Worm (Caenorhabditis elegans) whole organism, L1 larva: ENCODE data around the gene Y57A10C.9.
A peak's percentile ranks its signal among the peaks of the same experiment; 100 is the strongest.

Experiments used
- aly-2 ChIP-seq: fragments of 150-350 bp; optimal IDR thresholded peaks from 2 replicates; lab custom pipeline; 2014; ENCODE audit warnings: missing biosample characterization, missing genetic modification characterization
- ceh-8 ChIP-seq: fragments of 200-800 bp; sonication (Bioruptor generic); optimal IDR thresholded peaks from 2 replicates; lab custom pipeline; 2018; ENCODE audit warnings: mild to moderate bottlenecking, missing genetic modification characterization, moderate library complexity, missing compliant biosample characterization
- efl-1 ChIP-seq, 4 experiments: fragments of 150-350 bp; optimal IDR thresholded peaks in 3 of 4; peaks in 1 of 4; 1 replicate in 1 of 4; 2 replicates in 3 of 4; lab custom pipeline; 2014; ENCODE audit warnings: missing biosample characterization in 2 of 4, missing genetic modification characterization in 2 of 4, missing genetic modification reagents in 2 of 4
- egl-27 ChIP-seq, 2 experiments: fragments of 150-350 bp in 1 of 2; sonication (generic microtip); optimal IDR thresholded peaks; 3 replicates each; lab custom pipeline; 2017 to 2018; ENCODE audit warnings: missing biosample characterization in 2 of 2, missing genetic modification characterization in 2 of 2, missing genetic modification reagents in 2 of 2
- fkh-8 ChIP-seq: sonication (generic microtip); optimal IDR thresholded peaks from 2 replicates; lab custom pipeline; 2016; ENCODE audit warnings: mild to moderate bottlenecking, missing genetic modification characterization, missing compliant biosample characterization
- hlh-4 ChIP-seq: sonication (generic microtip); optimal IDR thresholded peaks from 2 replicates; lab custom pipeline; 2016; ENCODE audit warnings: mild to moderate bottlenecking, missing genetic modification characterization, missing compliant biosample characterization
- hpl-2 ChIP-seq: fragments of 150-350 bp; optimal IDR thresholded peaks from 2 replicates; lab custom pipeline; 2014; ENCODE audit warnings: missing biosample characterization, missing genetic modification reagents, missing genetic modification characterization
- isw-1 ChIP-seq: fragments of 200-800 bp; sonication (Bioruptor generic); IDR thresholded peaks from 2 replicates; pipeline ENCODE4 v1.3.6; 2022; ENCODE audit warnings: missing genetic modification characterization, missing compliant biosample characterization
- jun-1 ChIP-seq: fragments of 150-350 bp; optimal IDR thresholded peaks from 2 replicates; lab custom pipeline; 2014; ENCODE audit warnings: missing biosample characterization, missing genetic modification reagents, missing genetic modification characterization
- lin-15B ChIP-seq: fragments of 150-350 bp; sonication (generic microtip); optimal IDR thresholded peaks from 3 replicates; lab custom pipeline; 2014; ENCODE audit warnings: missing biosample characterization, missing genetic modification characterization
- lir-3 ChIP-seq: sonication (generic microtip); optimal IDR thresholded peaks from 2 replicates; lab custom pipeline; 2016; ENCODE audit warnings: mild to moderate bottlenecking, missing genetic modification characterization, moderate library complexity, missing compliant biosample characterization; ENCODE audit not compliant: poor library complexity
- lsy-2 ChIP-seq, 2 experiments: fragments of 150-350 bp; optimal IDR thresholded peaks; 2 replicates each; lab custom pipeline; 2014; ENCODE audit warnings: missing biosample characterization in 2 of 2, missing genetic modification characterization in 2 of 2
- mdl-1 ChIP-seq, 2 experiments: fragments of 150-350 bp; optimal IDR thresholded peaks; 2 replicates each; lab custom pipeline; 2014 to 2017; ENCODE audit warnings: missing biosample characterization in 2 of 2, missing genetic modification characterization in 2 of 2, inconsistent platforms in 1 of 2
- mep-1 ChIP-seq: fragments of 150-350 bp; optimal IDR thresholded peaks from 2 replicates; lab custom pipeline; 2014; ENCODE audit warnings: missing biosample characterization, missing genetic modification characterization
- nhr-11 ChIP-seq: fragments of 150-350 bp; optimal IDR thresholded peaks from 2 replicates; lab custom pipeline; 2014; ENCODE audit warnings: missing biosample characterization, missing genetic modification characterization
- nhr-19 ChIP-seq: fragments of 200-800 bp; sonication (Bioruptor generic); conservative IDR thresholded peaks from 2 replicates; pipeline ENCODE4 v1.3.6; 2022; ENCODE audit warnings: missing genetic modification characterization, missing compliant biosample characterization
- nhr-28 ChIP-seq: fragments of 150-350 bp; optimal IDR thresholded peaks from 2 replicates; lab custom pipeline; 2014; ENCODE audit warnings: missing biosample characterization, missing genetic modification characterization
- nhr-47 ChIP-seq: sonication (generic microtip); optimal IDR thresholded peaks from 2 replicates; lab custom pipeline; 2016; ENCODE audit warnings: mild to moderate bottlenecking, missing genetic modification characterization, moderate library complexity, missing compliant biosample characterization
- nhr-71 ChIP-seq: sonication (generic microtip); optimal IDR thresholded peaks from 2 replicates; lab custom pipeline; 2016; ENCODE audit warnings: mild to moderate bottlenecking, missing genetic modification characterization, moderate library complexity, missing compliant biosample characterization
- nhr-85 ChIP-seq: sonication (generic microtip); peaks from one replicate; lab custom pipeline; 2016; ENCODE audit warnings: missing genetic modification characterization, inconsistent platforms, missing compliant biosample characterization
- pag-3 ChIP-seq: sonication (generic microtip); optimal IDR thresholded peaks from 2 replicates; lab custom pipeline; 2017; ENCODE audit warnings: missing genetic modification characterization, mild to moderate bottlenecking, missing compliant biosample characterization, antibody characterized with exemption, borderline replicate concordance; ENCODE audit not compliant: insufficient read depth
- pqm-1 ChIP-seq: sonication (generic microtip); optimal IDR thresholded peaks from 3 replicates; lab custom pipeline; 2017; ENCODE audit warnings: missing biosample characterization, missing genetic modification characterization
- snpc-4 ChIP-seq: fragments of 150-350 bp; optimal IDR thresholded peaks from 2 replicates; lab custom pipeline; 2014; ENCODE audit warnings: missing biosample characterization, missing genetic modification characterization
- snu-23 ChIP-seq: sonication (generic microtip); optimal IDR thresholded peaks from 2 replicates; lab custom pipeline; 2016; ENCODE audit warnings: missing genetic modification characterization, missing compliant biosample characterization
- sox-4 ChIP-seq: sonication (generic microtip); optimal IDR thresholded peaks from 2 replicates; lab custom pipeline; 2016; ENCODE audit warnings: missing genetic modification characterization, missing compliant biosample characterization
- sup-37 ChIP-seq: fragments of 200-800 bp; sonication (Bioruptor generic); optimal IDR thresholded peaks from 2 replicates; lab custom pipeline; 2018; ENCODE audit warnings: mild to moderate bottlenecking, missing genetic modification characterization, missing compliant biosample characterization
- unc-30 ChIP-seq: sonication (generic microtip); optimal IDR thresholded peaks from 2 replicates; lab custom pipeline; 2017; ENCODE audit warnings: missing biosample characterization, missing genetic modification characterization
- unc-62 ChIP-seq: fragments of 150-350 bp; optimal IDR thresholded peaks from 2 replicates; lab custom pipeline; 2014; ENCODE audit warnings: missing biosample characterization, missing genetic modification reagents, missing genetic modification characterization
- unc-98 ChIP-seq: fragments of 200-800 bp; sonication (Bioruptor generic); IDR thresholded peaks from 2 replicates; pipeline ENCODE4 v1.3.6; 2022; ENCODE audit warnings: missing genetic modification characterization, missing compliant biosample characterization
- vab-15 ChIP-seq: sonication (generic microtip); optimal IDR thresholded peaks from 2 replicates; lab custom pipeline; 2017; ENCODE audit warnings: missing genotype, mild to moderate bottlenecking, missing genetic modification characterization, missing compliant biosample characterization
- zip-4 ChIP-seq: fragments of 200-800 bp; sonication (Bioruptor generic); optimal IDR thresholded peaks from 2 replicates; lab custom pipeline; 2018; ENCODE audit warnings: mild to moderate bottlenecking, missing genetic modification characterization, moderate library complexity, missing compliant biosample characterization
- ztf-4 ChIP-seq: fragments of 150-350 bp; optimal IDR thresholded peaks from 2 replicates; lab custom pipeline; 2014; ENCODE audit warnings: missing biosample characterization, missing genetic modification characterization

Y57A10C.9 gene

DNA sequence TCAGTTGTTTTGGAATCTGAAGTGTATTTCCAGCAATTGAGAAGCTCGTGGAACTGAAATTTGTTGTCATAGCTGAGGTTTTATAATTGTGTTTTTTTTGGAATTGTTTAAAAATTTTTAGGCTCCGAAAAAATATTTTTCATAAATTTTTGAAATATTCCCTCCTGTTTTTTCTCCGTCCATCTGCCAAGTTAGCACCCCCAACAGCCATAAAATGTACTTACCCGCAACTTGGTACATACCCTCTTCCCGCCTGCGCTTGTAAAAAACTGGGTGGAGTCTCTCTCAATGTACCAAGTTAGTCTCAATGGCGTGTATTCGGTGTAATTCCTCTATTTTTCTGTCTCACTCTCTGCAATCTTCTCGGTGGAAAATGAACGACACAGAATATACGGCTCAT, 48.6 kb downstream of the Y57A10C.9 start, which contains the start of gene Y57A10B.6:
Gene Y57A10B.6 (plus strand): TSS at position 301 of the 400 bp plus-strand sequence.
- TF ChIP-seq mep-1 (tag; lab: Kevin White, UChicago): no peak
- TF ChIP-seq nhr-19 (GFP tag; lab: Robert Waterston, UW): no peak

DNA sequence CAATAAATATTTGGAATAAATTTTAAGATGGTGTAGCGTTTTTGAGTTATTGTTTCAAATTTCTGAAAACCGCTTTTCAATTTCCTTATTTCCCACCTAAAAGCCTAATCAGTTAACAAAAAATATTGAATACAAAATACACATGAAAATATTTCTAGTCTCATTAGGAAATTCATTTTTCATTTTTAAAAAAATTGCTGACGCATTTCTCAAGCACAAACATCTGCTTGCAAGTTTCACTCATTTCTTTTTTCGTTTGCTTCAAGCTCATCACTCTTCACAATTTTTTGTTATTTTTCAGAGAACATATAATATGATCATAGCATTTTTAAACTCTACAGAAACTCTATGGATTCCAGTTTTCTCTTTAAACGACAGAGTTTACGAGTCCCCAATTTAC, 50.4 kb downstream of the Y57A10C.9 start, which contains the start of gene sre-41:
Gene sre-41 (plus strand): TSS at position 301 of the 400 bp plus-strand sequence.
- TF ChIP-seq mdl-1 (tag; optimal IDR thresholded peaks at IDR 0.05; lab: Kevin White, UChicago): no peak
- TF ChIP-seq pag-3 (tag; lab: Kevin White, UChicago): no peak
- TF ChIP-seq lir-3 (tag; lab: Kevin White, UChicago): no peak
- no peak for TF ChIP-seq sup-37 (GFP tag; lab: Kevin White, UChicago)
- TF ChIP-seq fkh-8 (tag; lab: Kevin White, UChicago): no peak
- no peak for TF ChIP-seq zip-4
- no peak for TF ChIP-seq snpc-4
- TF ChIP-seq unc-30 (tag; lab: Kevin White, UChicago): no peak
- TF ChIP-seq ceh-8: no peak
- no peak for TF ChIP-seq snu-23 (GFP tag; lab: Kevin White, UChicago)
- TF ChIP-seq hpl-2: no peak
- no peak for TF ChIP-seq pqm-1
- TF ChIP-seq unc-62 (GFP tag; lab: Kevin White, UChicago): no peak
- no peak for TF ChIP-seq efl-1 (optimal IDR thresholded peaks at IDR 0.05; lab: Kevin White, UChicago)
- no peak for TF ChIP-seq efl-1 (GFP tag; optimal IDR thresholded peaks at IDR 0.05 in 1 of 2; lab: Kevin White, UChicago)
- TF ChIP-seq aly-2 (tag; lab: Kevin White, UChicago): no peak
- TF ChIP-seq nhr-28: no peak

DNA sequence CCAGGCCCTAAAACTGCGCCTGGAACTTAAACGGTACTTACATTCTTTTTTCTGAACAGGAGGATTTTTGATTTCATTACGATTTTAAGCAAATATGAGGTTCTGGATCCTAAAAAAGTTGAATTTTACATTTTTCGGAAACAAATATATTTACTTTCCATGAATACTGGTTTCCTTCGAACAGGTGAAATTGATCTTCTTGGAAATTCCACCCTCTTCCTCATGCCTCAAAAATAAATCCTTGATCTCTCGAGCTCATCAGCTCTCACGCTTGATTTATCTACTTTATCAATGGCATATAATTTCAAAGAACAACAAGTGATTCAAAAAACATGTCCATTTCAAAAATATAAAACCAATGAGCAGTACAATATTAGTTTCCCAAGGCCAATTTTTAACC, 50.9 kb downstream of the Y57A10C.9 start:
- TF ChIP-seq isw-1 (no peak), ztf-4 (tag; lab: Kevin White, UChicago) (no peak), nhr-47 (tag; lab: Kevin White, UChicago) (peak; percentile 25), fkh-8 (tag; lab: Kevin White, UChicago) (peak; percentile 36), nhr-85 (tag; lab: Kevin White, UChicago) (peak; percentile 10), nhr-71 (tag; lab: Kevin White, UChicago) (peak; percentile 41), hlh-4 (tag; lab: Kevin White, UChicago) (peak; percentile 100), nhr-11 (no peak), sox-4 (tag; lab: Kevin White, UChicago) (peak; percentile 5), lin-15B (tag; lab: Kevin White, UChicago) (no peak)

DNA sequence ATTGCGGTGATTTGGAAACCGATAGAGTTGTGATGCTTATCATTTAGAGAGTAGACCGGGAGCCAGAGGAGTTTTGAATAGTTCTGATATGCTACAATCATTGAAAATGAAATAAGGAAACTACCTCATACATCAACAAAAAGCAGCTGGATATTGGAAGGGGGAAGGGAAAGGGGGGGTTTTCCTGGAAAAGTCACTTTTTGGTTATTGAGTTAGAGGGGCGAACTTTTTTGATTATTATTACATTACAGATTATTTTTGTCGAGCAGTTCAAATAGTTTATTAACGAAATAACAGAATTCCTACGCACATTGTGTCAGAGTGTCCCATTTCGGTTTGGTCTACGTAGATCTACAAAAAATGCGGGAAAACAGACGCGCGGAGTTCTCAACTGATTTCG, 51.6 kb downstream of the Y57A10C.9 start, which contains the start of gene sre-42:
Gene sre-42 (minus strand): TSS at position 101 of the 400 bp plus-strand sequence.
- TF ChIP-seq unc-98 (GFP tag; lab: Robert Waterston, UW): no peak
- peak; percentile 39 for TF ChIP-seq hlh-4 (tag; lab: Kevin White, UChicago)
- no peak for TF ChIP-seq lsy-2 (tag; optimal IDR thresholded peaks at IDR 0.05; lab: Kevin White, UChicago)
- peak; percentile 3 for TF ChIP-seq nhr-71 (tag; lab: Kevin White, UChicago)

DNA sequence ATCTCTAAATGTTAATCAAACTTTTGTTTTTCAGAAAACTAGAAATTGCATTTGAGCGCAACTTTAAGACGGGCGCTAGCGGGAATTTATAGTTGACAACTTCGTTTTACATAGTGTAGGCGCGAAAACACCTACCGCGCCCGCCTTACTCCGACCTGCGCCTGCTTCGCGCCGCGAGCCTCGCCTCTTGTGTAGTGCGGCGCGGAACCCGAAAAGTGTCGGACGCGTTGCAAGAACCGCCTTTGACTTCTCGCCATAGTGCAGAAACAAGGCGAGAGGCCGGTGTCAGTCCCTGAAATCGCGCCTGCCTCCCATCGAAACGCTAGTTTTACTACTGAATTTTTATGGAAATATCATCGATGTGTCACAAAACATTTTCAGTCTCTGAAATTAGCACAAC, 52.5 kb downstream of the Y57A10C.9 start:
- TF ChIP-seq egl-27 (tag; optimal IDR thresholded peaks at IDR 0.05; lab: Kevin White, UChicago) (no peak), vab-15 (tag; lab: Kevin White, UChicago) (no peak), jun-1 (tag; lab: Kevin White, UChicago) (no peak), lsy-2 (tag; optimal IDR thresholded peaks at IDR 0.05; lab: Kevin White, UChicago) (no peak), nhr-85 (tag; lab: Kevin White, UChicago) (peak; percentile 41), snpc-4 (peak; percentile 53)
